Worm (Caenorhabditis elegans): ENCODE measurements around the gene Y32G9B.1.

DNA sequence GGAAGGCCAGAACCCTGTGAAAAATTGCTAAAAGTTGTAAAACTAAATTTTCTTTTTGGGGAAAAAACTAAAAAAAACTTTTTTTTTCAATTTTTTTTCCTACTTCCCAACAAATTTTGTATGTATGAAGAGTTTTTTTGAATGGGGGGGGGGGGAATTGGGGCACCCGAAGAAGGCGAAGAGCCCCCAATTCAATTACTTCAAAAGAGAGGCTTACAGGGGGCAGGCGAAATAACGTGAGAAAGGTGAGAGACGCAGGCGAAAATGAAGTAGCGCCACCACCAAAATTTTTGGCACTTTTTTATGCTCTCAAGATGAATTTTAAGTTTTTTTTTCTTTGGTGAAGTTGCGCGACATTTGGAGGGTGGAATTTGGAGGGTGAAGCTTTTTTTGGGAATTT, 33.1 kb upstream of the Y32G9B.1 start:
- TF ChIP-seq nhr-237 (tag; optimal IDR thresholded peaks at IDR 0.05), result no peak
- no peak for TF ChIP-seq mep-1 (tag; optimal IDR thresholded peaks at IDR 0.05)
- no peak for TF ChIP-seq drap-1 (GFP tag; optimal IDR thresholded peaks at IDR 0.05)
- no peak for TF ChIP-seq nhr-28 (tag; optimal IDR thresholded peaks at IDR 0.05)
- TF ChIP-seq snpc-4 (tag; optimal IDR thresholded peaks at IDR 0.05), result no peak
- no peak for TF ChIP-seq M03D4.4 (tag; optimal IDR thresholded peaks at IDR 0.05)
- no peak for TF ChIP-seq pha-4 (tag; optimal IDR thresholded peaks at IDR 0.05)
- no peak for TF ChIP-seq zip-8 (tag; optimal IDR thresholded peaks at IDR 0.05)
- no peak for TF ChIP-seq sptf-1 (tag; optimal IDR thresholded peaks at IDR 0.05)
- TF ChIP-seq bed-3 (GFP tag; optimal IDR thresholded peaks at IDR 0.05), result no peak

All from whole organism, mixed stage, embryonic.